Worm (Caenorhabditis elegans): ENCODE data around the gene Y22D7AL.1.

Gene Y22D7AL.1

ce11 chrIII:1616245-1617026, 35.8 kb upstream of the Y22D7AL.1 start (continued):
- TF ChIP-seq nhr-237 (tag; optimal IDR thresholded peaks at IDR 0.05) = no peak
- no peak for TF ChIP-seq elt-1 (tag; optimal IDR thresholded peaks at IDR 0.05)
- TF ChIP-seq skn-1 (tag; optimal IDR thresholded peaks at IDR 0.05) = no peak
- no peak for TF ChIP-seq mab-5 (tag; optimal IDR thresholded peaks at IDR 0.05)
- peak; percentile 18 for TF ChIP-seq C34F6.9 (tag; optimal IDR thresholded peaks at IDR 0.05)
- TF ChIP-seq peb-1 (tag; optimal IDR thresholded peaks at IDR 0.05) = no peak
- TF ChIP-seq sma-3 (GFP tag; optimal IDR thresholded peaks at IDR 0.05) = peak; percentile 26
- TF ChIP-seq unc-62 (GFP tag; optimal IDR thresholded peaks at IDR 0.05) = no peak
- TF ChIP-seq nhr-129 (tag; optimal IDR thresholded peaks at IDR 0.05) = no peak
- peak; percentile 20 for TF ChIP-seq F13H6.1 (tag; optimal IDR thresholded peaks at IDR 0.05)
- TF ChIP-seq ztf-4 (tag; optimal IDR thresholded peaks at IDR 0.05) = peak; percentile 82
- TF ChIP-seq nhr-77 (tag; optimal IDR thresholded peaks at IDR 0.05) = no peak
- TF ChIP-seq unc-39 (tag; optimal IDR thresholded peaks at IDR 0.05) = no peak
- no peak for TF ChIP-seq nhr-11 (tag; optimal IDR thresholded peaks at IDR 0.05)
- TF ChIP-seq lin-13 (GFP tag; optimal IDR thresholded peaks at IDR 0.05) = peak; percentile 77

- TF ChIP-seq mbf-1 (tag; optimal IDR thresholded peaks at IDR 0.05) (no peak), lin-39 (tag; optimal IDR thresholded peaks at IDR 0.05) (no peak), nhr-11 (tag; optimal IDR thresholded peaks at IDR 0.05) (no peak), ceh-16 (tag; optimal IDR thresholded peaks at IDR 0.05) (no peak), gmeb-1 (tag; optimal IDR thresholded peaks at IDR 0.05) (no peak), elt-1 (tag; optimal IDR thresholded peaks at IDR 0.05) (no peak), lsy-2 (tag; optimal IDR thresholded peaks at IDR 0.05) (no peak), zag-1 (tag; optimal IDR thresholded peaks at IDR 0.05) (no peak)
Observed at ce11 chrIII:1618312-1618711, 34.0 kb upstream of the Y22D7AL.1 start.

ce11 chrIII:1618915-1619314, 33.4 kb upstream of the Y22D7AL.1 start, which contains the start of gene Y22D7AL.10:
TSS of gene Y22D7AL.10 (minus strand) at chrIII:1618929.
- TF ChIP-seq nhr-10 (tag; optimal IDR thresholded peaks at IDR 0.05) (peak; percentile 92), crh-2 (tag; optimal IDR thresholded peaks at IDR 0.05) (peak; percentile 97), egl-27 (tag; optimal IDR thresholded peaks at IDR 0.05) (peak; percentile 91), sem-4 (tag; optimal IDR thresholded peaks at IDR 0.05) (peak; percentile 97), nhr-129 (tag; optimal IDR thresholded peaks at IDR 0.05) (peak; percentile 99), nhr-25 (tag; optimal IDR thresholded peaks at IDR 0.05) (peak; percentile 98), snpc-4 (tag; optimal IDR thresholded peaks at IDR 0.05) (peak; percentile 61), mdl-1 (tag; optimal IDR thresholded peaks at IDR 0.05) (peak; percentile 58 to 59), ceh-16 (tag; optimal IDR thresholded peaks at IDR 0.05) (peak; percentile 86), unc-39 (tag; optimal IDR thresholded peaks at IDR 0.05) (no peak), elt-1 (tag; optimal IDR thresholded peaks at IDR 0.05) (no peak), nhr-12 (tag; optimal IDR thresholded peaks at IDR 0.05) (peak; percentile 2), lin-39 (tag; optimal IDR thresholded peaks at IDR 0.05) (no peak), fos-1 (tag; optimal IDR thresholded peaks at IDR 0.05) (peak; percentile 84), sma-9 (GFP tag; optimal IDR thresholded peaks at IDR 0.05) (peak; percentile 96), sma-9 (tag; optimal IDR thresholded peaks at IDR 0.05) (no peak), skn-1 (tag; optimal IDR thresholded peaks at IDR 0.05) (peak; percentile 85), C34F6.9 (tag; optimal IDR thresholded peaks at IDR 0.05) (peak; percentile 95), unc-62 (GFP tag; optimal IDR thresholded peaks at IDR 0.05) (peak; percentile 56), ztf-1 (GFP tag; conservative IDR thresholded peaks at IDR 0.05) (0 out of 2 replicates have a peak, but pooled peaks have one; percentile 76), peb-1 (tag; optimal IDR thresholded peaks at IDR 0.05) (no peak), ztf-11 (tag; optimal IDR thresholded peaks at IDR 0.05) (peak; percentile 75), lsy-2 (tag; optimal IDR thresholded peaks at IDR 0.05) (peak; percentile 98), R02D3.7 (tag; optimal IDR thresholded peaks at IDR 0.05) (peak; percentile 76), nhr-237 (tag; optimal IDR thresholded peaks at IDR 0.05) (peak; percentile 87), mbf-1 (tag; optimal IDR thresholded peaks at IDR 0.05) (peak; percentile 56), lin-11 (tag; optimal IDR thresholded peaks at IDR 0.05) (peak; percentile 100), nhr-23 (tag; optimal IDR thresholded peaks at IDR 0.05) (no peak), aly-2 (tag; optimal IDR thresholded peaks at IDR 0.05) (peak; percentile 44), ztf-4 (tag; optimal IDR thresholded peaks at IDR 0.05) (peak; percentile 97), dmd-4 (tag; optimal IDR thresholded peaks at IDR 0.05) (peak; percentile 70), mab-5 (tag; optimal IDR thresholded peaks at IDR 0.05) (peak; percentile 97), nhr-6 (tag; optimal IDR thresholded peaks at IDR 0.05) (peak; percentile 93), ceh-82 (tag; optimal IDR thresholded peaks at IDR 0.05) (peak; percentile 84), nhr-77 (tag; optimal IDR thresholded peaks at IDR 0.05) (peak; percentile 82), gmeb-1 (tag; optimal IDR thresholded peaks at IDR 0.05) (peak; percentile 96), nhr-21 (tag; optimal IDR thresholded peaks at IDR 0.05) (peak; percentile 97), F13H6.1 (tag; optimal IDR thresholded peaks at IDR 0.05) (peak; percentile 99), ZK546.5 (tag; optimal IDR thresholded peaks at IDR 0.05) (peak; percentile 82), zag-1 (tag; optimal IDR thresholded peaks at IDR 0.05) (peak; percentile 76), elt-3 (tag; optimal IDR thresholded peaks at IDR 0.05) (no peak), unc-55 (GFP tag; optimal IDR thresholded peaks at IDR 0.05) (peak; percentile 99), nhr-11 (tag; optimal IDR thresholded peaks at IDR 0.05) (no peak), Y55F3AM.14 (GFP tag; optimal IDR thresholded peaks at IDR 0.05) (peak; percentile 92), sma-3 (GFP tag; optimal IDR thresholded peaks at IDR 0.05) (peak; percentile 99), lin-13 (GFP tag; optimal IDR thresholded peaks at IDR 0.05) (peak; percentile 98)
